Worm (Caenorhabditis elegans) whole organism, L1 larva: ENCODE measurements around the gene sars-1.

Experiments used
- alr-1 ChIP-seq: fragments of 200-800 bp; sonication (Bioruptor generic); optimal IDR thresholded peaks from 2 replicates; lab custom pipeline; 2018; ENCODE audit warnings: borderline replicate concordance, mild to moderate bottlenecking, missing genetic modification characterization, missing compliant biosample characterization
- egl-13 ChIP-seq: sonication (generic microtip); optimal IDR thresholded peaks from 2 replicates; lab custom pipeline; 2016; ENCODE audit warnings: missing genotype, missing genetic modification reagents, missing genetic modification characterization, missing compliant biosample characterization
- lsy-2 ChIP-seq, 2 experiments: fragments of 150-350 bp; optimal IDR thresholded peaks; 2 replicates each; lab custom pipeline; 2014; ENCODE audit warnings: missing biosample characterization in 2 of 2, missing genetic modification characterization in 2 of 2
- nhr-12 ChIP-seq: sonication (generic microtip); optimal IDR thresholded peaks from 2 replicates; lab custom pipeline; 2017; ENCODE audit warnings: missing biosample characterization, missing genetic modification characterization
- nhr-237 ChIP-seq: fragments of 150-350 bp; optimal IDR thresholded peaks from 2 replicates; lab custom pipeline; 2014; ENCODE audit warnings: missing biosample characterization, missing genetic modification characterization
- snpc-4 ChIP-seq: fragments of 150-350 bp; optimal IDR thresholded peaks from 2 replicates; lab custom pipeline; 2014; ENCODE audit warnings: missing biosample characterization, missing genetic modification characterization
- sptf-1 ChIP-seq: fragments of 150-350 bp; optimal IDR thresholded peaks from 2 replicates; lab custom pipeline; 2014; ENCODE audit warnings: missing biosample characterization, missing genetic modification characterization
- unc-30 ChIP-seq: sonication (generic microtip); optimal IDR thresholded peaks from 2 replicates; lab custom pipeline; 2017; ENCODE audit warnings: missing biosample characterization, missing genetic modification characterization
- ztf-11 ChIP-seq, 2 experiments: sonication (generic microtip); optimal IDR thresholded peaks; 2 replicates each; lab custom pipeline; 2016 to 2017; ENCODE audit warnings: missing genetic modification characterization in 2 of 2, missing biosample characterization in 1 of 2, missing compliant biosample characterization in 1 of 2

DNA sequence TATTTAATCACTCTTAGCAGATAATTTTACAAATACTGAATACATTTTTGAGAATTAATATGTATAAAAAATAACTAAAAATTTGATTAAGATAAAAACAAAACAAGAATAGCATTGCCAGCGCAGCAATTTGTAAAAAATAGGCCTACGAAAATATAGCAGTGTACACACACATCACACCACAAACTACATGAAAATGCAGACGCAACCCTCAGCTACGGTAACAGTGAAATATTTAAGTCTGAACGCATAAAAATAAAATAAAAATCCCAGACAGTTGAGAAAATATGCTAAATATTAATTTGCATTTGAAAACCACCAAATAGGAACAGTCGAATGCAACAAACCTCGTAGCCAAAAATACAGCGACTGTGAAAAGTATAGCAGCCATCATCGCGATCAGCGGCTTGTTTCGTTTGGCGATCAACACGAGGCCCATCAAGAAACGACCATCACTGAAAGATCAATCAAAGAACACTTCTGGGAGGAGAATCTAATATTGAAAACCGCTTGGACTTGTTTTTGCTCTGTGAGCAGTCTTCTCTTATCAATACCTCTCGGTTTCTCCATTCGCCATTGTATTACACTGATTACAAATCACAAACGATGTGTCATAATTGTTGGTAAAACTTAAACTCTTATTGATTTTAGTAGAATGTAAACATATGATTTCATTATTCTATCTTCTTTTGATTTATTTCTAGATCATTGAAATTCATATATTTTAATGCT is 4.9 kb upstream of the sars-1 start, which contains the start of gene pyp-1:
- TF ChIP-seq lsy-2 (tag; optimal IDR thresholded peaks at IDR 0.05; lab: Kevin White, UChicago), result peak; percentile 11 to 72
- no peak for TF ChIP-seq sptf-1
- no peak for TF ChIP-seq ztf-11 (tag; optimal IDR thresholded peaks at IDR 0.05; lab: Kevin White, UChicago)
- TF ChIP-seq snpc-4 (tag; lab: Kevin White, UChicago), result no peak
- TF ChIP-seq alr-1, result no peak
- no peak for TF ChIP-seq nhr-12 (tag; lab: Kevin White, UChicago)
- no peak for TF ChIP-seq nhr-237 (tag; lab: Kevin White, UChicago)
- TF ChIP-seq unc-30 (tag; lab: Kevin White, UChicago), result no peak
- TF ChIP-seq egl-13 (tag; lab: Kevin White, UChicago), result no peak
